Worm (Caenorhabditis elegans): ENCODE measurements around the gene spe-49.

Gene spe-49

DNA sequence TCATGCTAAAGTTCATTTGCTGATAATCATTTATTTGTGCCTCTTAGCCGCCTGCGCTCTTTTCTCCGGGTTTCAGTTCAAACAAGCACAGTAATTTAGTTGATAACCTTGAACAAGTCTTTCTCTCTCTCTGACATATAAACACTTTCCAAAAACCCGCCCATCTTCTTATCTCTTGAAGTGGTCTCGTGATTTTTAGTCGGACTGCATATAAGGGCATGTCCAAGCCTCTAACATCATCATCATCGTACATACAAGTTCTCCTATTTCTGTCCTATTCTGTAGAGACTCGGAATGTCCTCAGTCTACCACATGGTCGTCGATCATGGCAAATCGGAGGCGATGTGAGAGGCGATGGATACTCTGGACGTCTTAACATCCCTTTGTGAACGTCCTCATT lies 5.0 kb upstream of the spe-49 start, which contains the start of gene F31F7.1:
F31F7.1 (plus strand) TSS at position 235 of the 400 bp plus-strand sequence.
- TF ChIP-seq bed-3 (GFP tag; optimal IDR thresholded peaks at IDR 0.05) (no peak), unc-120 (tag; optimal IDR thresholded peaks at IDR 0.05; ENCODE audit: poor library complexity, severe bottlenecking) (no peak), hlh-1 (tag; optimal IDR thresholded peaks at IDR 0.05) (no peak), sptf-1 (tag; optimal IDR thresholded peaks at IDR 0.05) (no peak), nhr-12 (tag; optimal IDR thresholded peaks at IDR 0.05) (no peak), elt-1 (tag; optimal IDR thresholded peaks at IDR 0.05; ENCODE audit: borderline replicate concordance, insufficient read depth) (no peak), ham-2 (GFP tag; optimal IDR thresholded peaks at IDR 0.05) (no peak)

DNA sequence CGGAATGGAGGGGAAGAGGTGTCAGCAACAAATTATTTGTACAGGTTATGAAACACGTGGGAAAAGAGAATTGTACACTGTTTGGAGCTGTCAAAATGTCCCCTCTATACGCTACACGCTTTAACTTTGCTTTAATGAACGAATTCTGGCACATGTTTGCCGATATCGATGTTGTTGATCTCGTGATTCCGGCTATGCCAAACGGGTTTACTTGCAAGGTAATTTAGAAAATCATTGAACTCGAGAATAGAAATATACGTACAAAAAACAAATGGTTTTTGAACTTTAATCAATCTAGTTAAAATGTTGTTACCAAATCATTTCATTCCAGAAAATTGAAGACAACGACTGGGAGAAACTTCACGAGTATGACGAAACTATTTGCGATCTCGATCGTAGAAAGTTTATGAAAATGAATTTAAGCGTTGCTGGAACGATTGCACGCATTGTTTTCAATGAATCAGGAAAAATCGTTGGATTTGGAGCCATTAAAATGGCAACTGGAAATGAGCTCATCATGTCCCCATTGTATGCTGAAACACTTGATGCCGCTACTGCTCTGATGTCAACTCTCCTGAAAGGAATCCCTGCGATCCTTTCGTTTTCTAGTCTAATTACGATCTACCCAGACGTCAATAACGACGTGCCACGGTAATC lies 3.9 kb upstream of the spe-49 start:
- TF ChIP-seq lsy-2 (tag; optimal IDR thresholded peaks at IDR 0.05) (no peak), ceh-83 (GFP tag; optimal IDR thresholded peaks at IDR 0.05) (no peak), unc-62 (GFP tag; optimal IDR thresholded peaks at IDR 0.05) (no peak), bed-3 (GFP tag; optimal IDR thresholded peaks at IDR 0.05) (no peak), flh-1 (GFP tag; optimal IDR thresholded peaks at IDR 0.05) (no peak), cnd-1 (tag; optimal IDR thresholded peaks at IDR 0.05) (no peak), hlh-1 (tag; optimal IDR thresholded peaks at IDR 0.05) (no peak), elt-1 (tag; optimal IDR thresholded peaks at IDR 0.05; ENCODE audit: borderline replicate concordance, insufficient read depth) (no peak), mab-5 (tag; optimal IDR thresholded peaks at IDR 0.05) (no peak), unc-120 (tag; optimal IDR thresholded peaks at IDR 0.05; ENCODE audit: poor library complexity, severe bottlenecking) (no peak), tbx-8 (GFP tag; optimal IDR thresholded peaks at IDR 0.05) (no peak), elt-3 (tag; optimal IDR thresholded peaks at IDR 0.05) (no peak), ham-2 (GFP tag; optimal IDR thresholded peaks at IDR 0.05) (no peak), blmp-1 (tag; optimal IDR thresholded peaks at IDR 0.05) (no peak)

DNA sequence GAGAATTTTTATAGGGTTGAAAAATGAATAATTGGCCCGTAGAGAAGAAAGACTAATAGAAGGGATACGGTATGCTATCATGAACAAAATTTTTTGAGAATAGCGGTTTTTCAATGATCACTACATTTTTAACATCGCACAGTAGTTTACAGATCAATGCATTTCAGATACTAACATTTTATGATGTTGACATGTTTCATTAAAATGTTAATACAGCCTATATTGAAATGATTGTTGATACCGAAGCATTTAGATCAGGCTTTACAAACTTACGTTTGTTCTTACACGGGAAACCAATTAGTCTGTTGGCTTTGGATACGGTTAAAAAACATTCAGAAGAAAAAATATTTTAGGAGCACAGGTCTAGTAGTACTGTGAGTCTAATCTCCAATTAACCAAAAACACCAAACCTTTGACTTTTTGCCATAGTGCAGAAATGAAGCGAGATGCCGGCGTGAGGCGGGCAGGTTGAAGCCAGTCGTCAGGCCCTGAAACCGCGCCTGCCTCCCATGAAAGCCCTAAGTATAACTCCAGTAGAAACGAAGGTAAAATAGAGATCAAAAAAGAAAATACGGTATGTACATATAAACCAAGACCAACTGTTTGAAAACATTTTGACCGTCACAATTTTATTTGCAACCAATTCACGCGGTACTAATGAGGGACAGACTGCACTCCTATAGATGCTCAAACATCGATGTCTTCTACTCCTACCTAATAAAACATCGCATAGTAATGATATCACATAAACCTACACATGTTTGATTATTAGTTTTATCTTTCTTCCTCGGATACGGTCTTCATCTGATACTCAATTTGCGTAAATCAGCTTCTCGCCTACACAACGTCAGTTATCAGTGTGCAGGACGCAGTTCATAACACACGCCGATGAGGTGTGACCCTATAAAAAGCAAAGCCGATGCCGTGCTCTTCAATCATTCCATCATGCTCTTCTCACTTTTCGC lies 2.8 kb upstream of the spe-49 start, which contains the start of gene fil-2:
fil-2 (plus strand) TSS at position 915 of the 965 bp plus-strand sequence.
- TF ChIP-seq ceh-83 (GFP tag; optimal IDR thresholded peaks at IDR 0.05) (no peak), ces-1 (GFP tag; optimal IDR thresholded peaks at IDR 0.05) (no peak), nhr-237 (tag; optimal IDR thresholded peaks at IDR 0.05) (no peak), cnd-1 (tag; optimal IDR thresholded peaks at IDR 0.05) (no peak), nhr-28 (tag; optimal IDR thresholded peaks at IDR 0.05) (no peak), mab-5 (tag; optimal IDR thresholded peaks at IDR 0.05) (no peak)

DNA sequence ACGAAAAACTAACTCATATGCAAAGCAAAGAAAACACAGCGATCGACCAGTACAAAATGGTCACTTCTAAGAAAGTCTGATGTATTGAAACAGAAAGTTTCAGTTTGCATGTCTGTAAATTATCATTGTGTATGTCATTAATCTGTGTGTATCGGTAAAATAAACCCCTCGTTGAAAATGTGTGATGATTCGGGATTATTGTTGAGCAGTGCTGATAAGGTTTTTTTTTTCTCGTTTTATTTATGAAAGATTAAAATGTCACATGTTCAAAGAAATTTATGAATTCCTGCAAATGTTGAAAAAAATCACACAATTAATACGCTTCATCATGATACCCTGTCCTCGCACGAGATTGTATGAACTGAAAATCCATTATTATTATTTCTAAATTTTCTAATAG lies 1.1 kb upstream of the spe-49 start:
- TF ChIP-seq mep-1 (tag; optimal IDR thresholded peaks at IDR 0.05): no peak
- TF ChIP-seq lin-13 (tag; optimal IDR thresholded peaks at IDR 0.05): no peak
- TF ChIP-seq drap-1 (GFP tag; optimal IDR thresholded peaks at IDR 0.05): no peak
- no peak for TF ChIP-seq nhr-237 (tag; optimal IDR thresholded peaks at IDR 0.05)
- TF ChIP-seq bed-3 (GFP tag; optimal IDR thresholded peaks at IDR 0.05): no peak
- TF ChIP-seq tbx-8 (GFP tag; optimal IDR thresholded peaks at IDR 0.05): no peak
- TF ChIP-seq elt-3 (tag; optimal IDR thresholded peaks at IDR 0.05): no peak
- no peak for TF ChIP-seq zip-8 (tag; optimal IDR thresholded peaks at IDR 0.05)
- TF ChIP-seq ces-1 (GFP tag; optimal IDR thresholded peaks at IDR 0.05): no peak
- no peak for TF ChIP-seq mls-2 (tag; optimal IDR thresholded peaks at IDR 0.05)
- no peak for TF ChIP-seq snpc-4 (tag; optimal IDR thresholded peaks at IDR 0.05)
- no peak for TF ChIP-seq unc-39 (tag; optimal IDR thresholded peaks at IDR 0.05)
- TF ChIP-seq cnd-1 (tag; optimal IDR thresholded peaks at IDR 0.05): no peak
- no peak for TF ChIP-seq elt-1 (tag; optimal IDR thresholded peaks at IDR 0.05; ENCODE audit: borderline replicate concordance, insufficient read depth)
- no peak for TF ChIP-seq nhr-2 (tag; optimal IDR thresholded peaks at IDR 0.05)
- TF ChIP-seq nhr-76 (tag; optimal IDR thresholded peaks at IDR 0.05): no peak
- TF ChIP-seq flh-1 (GFP tag; optimal IDR thresholded peaks at IDR 0.05): no peak
- TF ChIP-seq hlh-1 (tag; optimal IDR thresholded peaks at IDR 0.05): no peak

DNA sequence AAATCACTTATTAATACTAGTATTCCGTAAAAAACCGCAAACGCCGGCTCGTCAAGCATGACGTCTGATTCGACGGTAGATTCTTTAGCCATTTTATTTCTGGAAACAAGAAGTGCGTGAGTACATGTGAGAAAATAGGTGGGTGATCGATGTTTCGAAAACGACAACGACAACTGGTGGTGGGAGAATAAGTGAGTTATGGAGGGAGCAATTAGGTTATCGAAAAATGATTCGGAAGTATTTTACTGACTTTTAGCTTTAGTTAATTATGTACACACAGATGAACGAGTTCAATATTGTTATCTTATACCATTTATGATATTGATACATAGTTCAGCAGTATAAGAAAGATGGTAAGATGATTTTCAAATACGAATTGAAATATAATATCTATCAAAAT lies 5.2 kb downstream of the spe-49 start, which contains the start of gene srn-1:
srn-1 (minus strand) TSS at position 101 of the 400 bp plus-strand sequence.
- TF ChIP-seq blmp-1 (tag; optimal IDR thresholded peaks at IDR 0.05) (no peak), elt-1 (tag; optimal IDR thresholded peaks at IDR 0.05; ENCODE audit: borderline replicate concordance, insufficient read depth) (no peak), drap-1 (GFP tag; optimal IDR thresholded peaks at IDR 0.05) (no peak)

Measured in whole organism, mixed stage, embryonic.